Fruit fly (Drosophila melanogaster) whole organism, embryonic: ENCODE data around the gene PH4alphaEFB.
A peak's percentile ranks its signal among the peaks of the same experiment; 100 is the strongest.

Experiments used
- B-H1 ChIP-seq: fragments of 200-800 bp; sonication (Bioruptor generic); IDR thresholded peaks from 3 replicates; pipeline ENCODE4 v1.3.6; 2022; ENCODE audit warnings: missing biosample characterization, missing genetic modification characterization
- CG10543 ChIP-seq: fragments of 200-800 bp; sonication (Bioruptor generic); optimal IDR thresholded peaks from 3 replicates; lab custom pipeline; 2017; ENCODE audit warnings: missing biosample characterization, mild to moderate bottlenecking, missing genetic modification characterization, moderate library complexity
- CG12769 ChIP-seq: fragments of 200-800 bp; sonication (Bioruptor generic); optimal IDR thresholded peaks from 2 replicates; lab custom pipeline; 2019; ENCODE audit warnings: missing biosample characterization, mild to moderate bottlenecking, missing genetic modification characterization, moderate library complexity
- CG13775 ChIP-seq: fragments of 200-800 bp; sonication (Bioruptor generic); optimal IDR thresholded peaks from 3 replicates; lab custom pipeline; 2017; ENCODE audit warnings: missing biosample characterization, mild to moderate bottlenecking, missing genetic modification characterization
- CG13894 ChIP-seq: fragments of 200-800 bp; sonication (Bioruptor generic); optimal IDR thresholded peaks from 3 replicates; lab custom pipeline; 2018; ENCODE audit warnings: missing biosample characterization, mild to moderate bottlenecking, missing genetic modification characterization, moderate library complexity
- CG15269 ChIP-seq: fragments of 200-800 bp; sonication (Bioruptor generic); optimal IDR thresholded peaks from 2 replicates; lab custom pipeline; 2018; ENCODE audit warnings: missing biosample characterization, mild to moderate bottlenecking, missing genetic modification characterization, moderate library complexity
- CG15514 ChIP-seq: fragments of 200-800 bp; sonication (Bioruptor generic); optimal IDR thresholded peaks from 3 replicates; lab custom pipeline; 2017; ENCODE audit warnings: missing biosample characterization, missing genetic modification characterization, mild to moderate bottlenecking, moderate library complexity, missing genetic modification reagents
- CG16813 ChIP-seq: fragments of 200-800 bp; sonication (Bioruptor generic); IDR thresholded peaks from 3 replicates; pipeline ENCODE4 v1.3.6; 2022; ENCODE audit warnings: missing biosample characterization, missing genetic modification characterization; ENCODE audit not compliant: partially characterized antibody
- CG17568 ChIP-seq: fragments of 200-800 bp; sonication (Bioruptor generic); optimal IDR thresholded peaks from 2 replicates; lab custom pipeline; 2018; ENCODE audit warnings: missing biosample characterization, mild to moderate bottlenecking, missing genetic modification characterization, moderate library complexity
- CG18262 ChIP-seq: fragments of 200-800 bp; optimal IDR thresholded peaks from 3 replicates; lab custom pipeline; 2019; ENCODE audit warnings: missing biosample characterization, mild to moderate bottlenecking, missing genetic modification characterization, moderate library complexity
- CG30020 ChIP-seq: fragments of 200-800 bp; optimal IDR thresholded peaks from 2 replicates; lab custom pipeline; 2019; ENCODE audit warnings: missing biosample characterization, mild to moderate bottlenecking, missing genetic modification characterization, moderate library complexity
- CG3995 ChIP-seq: fragments of 200-800 bp; sonication (Bioruptor generic); optimal IDR thresholded peaks from 3 replicates; lab custom pipeline; 2016; ENCODE audit warnings: missing biosample characterization, missing genetic modification characterization
- CG4328 ChIP-seq: fragments of 200-800 bp; sonication (Bioruptor generic); optimal IDR thresholded peaks from 3 replicates; lab custom pipeline; 2017; ENCODE audit warnings: missing biosample characterization, missing genetic modification reagents, missing genetic modification characterization
- CG4707 ChIP-seq: fragments of 200-800 bp; sonication (Bioruptor generic); optimal IDR thresholded peaks from 2 replicates; lab custom pipeline; 2018; ENCODE audit warnings: missing biosample characterization, mild to moderate bottlenecking, missing genetic modification characterization, moderate library complexity
- CG4730 ChIP-seq: fragments of 200-800 bp; sonication (Bioruptor generic); IDR thresholded peaks from 2 replicates; pipeline ENCODE4 v1.3.6; 2022; ENCODE audit warnings: missing biosample characterization, missing genetic modification characterization
- CG5180 ChIP-seq: fragments of 200-800 bp; sonication (Bioruptor generic); optimal IDR thresholded peaks from 3 replicates; lab custom pipeline; 2017; ENCODE audit warnings: missing biosample characterization, missing genetic modification characterization, mild to moderate bottlenecking, moderate library complexity, missing genetic modification reagents
- CG6813 ChIP-seq: fragments of 200-800 bp; sonication (Bioruptor generic); optimal IDR thresholded peaks from 2 replicates; lab custom pipeline; 2017; ENCODE audit warnings: missing biosample characterization, missing genetic modification characterization, mild to moderate bottlenecking, moderate library complexity, missing genetic modification reagents
- CG7745 ChIP-seq: fragments of 200-800 bp; sonication (Bioruptor generic); optimal IDR thresholded peaks from 2 replicates; lab custom pipeline; 2018; ENCODE audit warnings: missing biosample characterization, mild to moderate bottlenecking, missing genetic modification characterization, moderate library complexity
- CG8281 ChIP-seq: fragments of 200-800 bp; sonication (Bioruptor generic); optimal IDR thresholded peaks from 2 replicates; lab custom pipeline; 2018; ENCODE audit warnings: missing biosample characterization, mild to moderate bottlenecking, missing genetic modification characterization, moderate library complexity
- CG8944 ChIP-seq: fragments of 200-800 bp; sonication (Bioruptor generic); optimal IDR thresholded peaks from 3 replicates; lab custom pipeline; 2016; ENCODE audit warnings: missing biosample characterization, missing genetic modification characterization
- D19B ChIP-seq: fragments of 200-800 bp; sonication (Bioruptor generic); optimal IDR thresholded peaks from 2 replicates; lab custom pipeline; 2017; ENCODE audit warnings: missing biosample characterization, mild to moderate bottlenecking, missing genetic modification characterization
- Deaf1 ChIP-seq: fragments of 200-800 bp; optimal IDR thresholded peaks from 3 replicates; lab custom pipeline; 2019; ENCODE audit warnings: missing biosample characterization, mild to moderate bottlenecking, missing genetic modification characterization, moderate library complexity
- Hand ChIP-seq: fragments of 200-800 bp; sonication (Bioruptor generic); optimal IDR thresholded peaks from 2 replicates; lab custom pipeline; 2017; ENCODE audit warnings: mild to moderate bottlenecking, missing biosample characterization, missing genetic modification reagents, missing genetic modification characterization
- HmgZ ChIP-seq: fragments of 200-800 bp; sonication (Bioruptor generic); optimal IDR thresholded peaks from 2 replicates; lab custom pipeline; 2018; ENCODE audit warnings: missing biosample characterization, mild to moderate bottlenecking, missing genetic modification characterization
- Jarid2 ChIP-seq: fragments of 200-800 bp; sonication (Bioruptor generic); optimal IDR thresholded peaks from 3 replicates; lab custom pipeline; 2017; ENCODE audit warnings: mild to moderate bottlenecking, missing biosample characterization, missing genetic modification reagents, missing genetic modification characterization
- Med ChIP-seq: fragments of 200-800 bp; sonication (Bioruptor generic); peaks from one replicate; lab custom pipeline; 2016; ENCODE audit warnings: missing biosample characterization, missing genetic modification characterization, mild to moderate bottlenecking, inconsistent platforms, moderate library complexity
- NFAT ChIP-seq: fragments of 200-800 bp; sonication (Bioruptor generic); IDR thresholded peaks from 2 replicates; pipeline ENCODE4 v1.3.6; 2022; ENCODE audit warnings: missing biosample characterization, missing genetic modification characterization
- NfI ChIP-seq: fragments of 200-800 bp; sonication (Bioruptor generic); optimal IDR thresholded peaks from 3 replicates; lab custom pipeline; 2018; ENCODE audit warnings: missing biosample characterization, mild to moderate bottlenecking, missing genetic modification characterization, moderate library complexity
- Ravus ChIP-seq: fragments of 200-800 bp; sonication (Bioruptor generic); IDR thresholded peaks from 2 replicates; pipeline ENCODE4 v1.3.6; 2022; ENCODE audit warnings: missing biosample characterization, missing genetic modification characterization
- Rfx ChIP-seq: fragments of 200-800 bp; sonication (Bioruptor generic); IDR thresholded peaks from 2 replicates; pipeline ENCODE4 v1.3.6; 2022; ENCODE audit warnings: missing biosample characterization, missing genetic modification characterization
- Vsx1 ChIP-seq: fragments of 200-800 bp; sonication (Bioruptor generic); optimal IDR thresholded peaks from 2 replicates; lab custom pipeline; 2017; ENCODE audit warnings: missing biosample characterization, mild to moderate bottlenecking, missing genetic modification characterization, missing genetic modification reagents
- bbx ChIP-seq: fragments of 200-800 bp; sonication (Bioruptor generic); IDR thresholded peaks from 2 replicates; pipeline ENCODE4 v1.3.6; 2022; ENCODE audit warnings: missing biosample characterization, missing genetic modification characterization; ENCODE audit not compliant: partially characterized antibody
- caup ChIP-seq: fragments of 200-800 bp; sonication (Bioruptor generic); optimal IDR thresholded peaks from 3 replicates; lab custom pipeline; 2017; ENCODE audit warnings: missing biosample characterization, mild to moderate bottlenecking, missing genetic modification characterization, moderate library complexity; ENCODE audit not compliant: severe bottlenecking
- cg ChIP-seq: fragments of 200-800 bp; sonication (Bioruptor generic); optimal IDR thresholded peaks from 3 replicates; lab custom pipeline; 2019; ENCODE audit warnings: missing biosample characterization, mild to moderate bottlenecking, missing genetic modification characterization, moderate library complexity
- dimm ChIP-seq: fragments of 200-800 bp; sonication (Bioruptor generic); IDR thresholded peaks from 2 replicates; pipeline ENCODE4 v1.3.6; 2022; ENCODE audit warnings: missing biosample characterization, missing genetic modification characterization
- gfzf ChIP-seq: fragments of 200-800 bp; sonication (Bioruptor generic); optimal IDR thresholded peaks from 2 replicates; lab custom pipeline; 2016; ENCODE audit warnings: missing biosample characterization, mild to moderate bottlenecking, missing genetic modification characterization, moderate library complexity
- oc ChIP-seq: fragments of 200-800 bp; sonication (Bioruptor generic); optimal IDR thresholded peaks from 2 replicates; lab custom pipeline; 2018; ENCODE audit warnings: missing biosample characterization, mild to moderate bottlenecking, missing genetic modification characterization, moderate library complexity
- odd ChIP-seq: fragments of 200-800 bp; sonication (Bioruptor generic); optimal IDR thresholded peaks from 2 replicates; lab custom pipeline; 2017; ENCODE audit warnings: missing biosample characterization, mild to moderate bottlenecking, missing genetic modification characterization
- pan ChIP-seq, 4 experiments: fragments of >200 bp in 3 of 4; fragments of 200-800 bp in 1 of 4; sonication (Bioruptor generic) in 1 of 4; optimal IDR thresholded peaks in 3 of 4; IDR thresholded peaks in 1 of 4; 2 replicates each; pipeline versions ENCODE4 v1.3.6 to Lab custom; 2017 to 2022; ENCODE audit warnings: missing biosample characterization in 2 of 4, missing genetic modification characterization in 2 of 4, mixed read lengths in 1 of 4
- pb ChIP-seq: fragments of 200-800 bp; sonication (Bioruptor generic); optimal IDR thresholded peaks from 3 replicates; lab custom pipeline; 2016; ENCODE audit warnings: missing biosample characterization, missing genetic modification characterization
- peb ChIP-seq: fragments of 200-800 bp; sonication (Bioruptor generic); IDR thresholded peaks from 2 replicates; pipeline ENCODE4 v1.3.6; 2022; ENCODE audit warnings: missing biosample characterization, missing genetic modification characterization
- pho ChIP-seq: fragments of 200-800 bp; sonication (Bioruptor generic); optimal IDR thresholded peaks from 2 replicates; lab custom pipeline; 2016; ENCODE audit warnings: missing biosample characterization, missing genetic modification characterization
- unpg ChIP-seq: fragments of 200-800 bp; sonication (Bioruptor generic); optimal IDR thresholded peaks from 3 replicates; lab custom pipeline; 2018; ENCODE audit warnings: missing biosample characterization, mild to moderate bottlenecking, missing genetic modification characterization, moderate library complexity
- vvl ChIP-seq: fragments of 200-800 bp; sonication (Bioruptor generic); IDR thresholded peaks from 2 replicates; pipeline ENCODE4 v1.3.6; 2022; ENCODE audit warnings: missing biosample characterization, missing genetic modification characterization
- z ChIP-seq: fragments of 200-800 bp; sonication (Bioruptor generic); IDR thresholded peaks from 3 replicates; pipeline ENCODE4 v1.3.6; 2022; ENCODE audit warnings: missing biosample characterization, missing genetic modification characterization

PH4alphaEFB gene

dm6 chr3R:30459066-30459935 is 6.5 kb upstream of the PH4alphaEFB start, which contains the start of the genes CG2224 and CDase (continued):
- TF ChIP-seq CG13775 (GFP tag; lab: Kevin White, UChicago) (no peak), NfI (GFP tag; lab: Kevin White, UChicago) (no peak), Vsx1 (GFP tag; lab: Kevin White, UChicago) (peak; percentile 5), CG10543 (GFP tag; lab: Kevin White, UChicago) (no peak), CG18262 (tag; lab: Kevin White, UChicago) (no peak), unpg (no peak), B-H1 (GFP tag; lab: Robert Waterston, UW) (no peak), gfzf (peak; percentile 54), CG7745 (tag; lab: Kevin White, UChicago) (no peak), caup (GFP tag; lab: Kevin White, UChicago) (no peak)

dm6 chr3R:30460187-30460586 is 5.7 kb upstream of the PH4alphaEFB start:
- peak; percentile 99 for TF ChIP-seq CG5180 (GFP tag; lab: Kevin White, UChicago)
- no peak for TF ChIP-seq oc
- TF ChIP-seq CG4328 = no peak
- no peak for TF ChIP-seq bbx (GFP tag; lab: Robert Waterston, UW)
- TF ChIP-seq CG3995 = no peak
- no peak for TF ChIP-seq CG4707
- no peak for TF ChIP-seq NFAT (GFP tag; lab: Robert Waterston, UW)
- TF ChIP-seq Ravus (GFP tag; lab: Robert Waterston, UW) = no peak
- no peak for TF ChIP-seq odd (GFP tag; lab: Kevin White, UChicago)
- no peak for TF ChIP-seq CG8944 (GFP tag; lab: Kevin White, UChicago)
- no peak for TF ChIP-seq CG6813 (GFP tag; lab: Kevin White, UChicago)
- peak; percentile 70; the same call in 2 of the 3 replicates for TF ChIP-seq z (GFP tag; lab: Robert Waterston, UW)
- no peak for TF ChIP-seq peb
- TF ChIP-seq CG8281 = peak; percentile 92
- TF ChIP-seq CG17568 (GFP tag; lab: Kevin White, UChicago) = no peak
- TF ChIP-seq pan (optimal IDR thresholded peaks at IDR 0.05; lab: Kevin White, UChicago) = no peak
- no peak for TF ChIP-seq pan (GFP tag; optimal IDR thresholded peaks at IDR 0.05 in 1 of 2, IDR thresholded peaks at IDR 0.05 in 1 of 2)
- TF ChIP-seq dimm = no peak
- TF ChIP-seq CG10543 (GFP tag; lab: Kevin White, UChicago) = peak; percentile 43
- no peak for TF ChIP-seq CG30020
- peak; percentile 52 for TF ChIP-seq CG13894
- no peak for TF ChIP-seq CG16813 (GFP tag; lab: Robert Waterston, UW)
- TF ChIP-seq HmgZ (tag; lab: Kevin White, UChicago) = no peak
- TF ChIP-seq CG15514 (GFP tag; lab: Kevin White, UChicago) = no peak
- TF ChIP-seq cg = no peak
- TF ChIP-seq pb (GFP tag; lab: Kevin White, UChicago) = no peak
- TF ChIP-seq Rfx (GFP tag; lab: Robert Waterston, UW) = 0 out of 2 replicates have a peak, but pooled peaks have one; percentile 7
- TF ChIP-seq CG12769 (tag; lab: Kevin White, UChicago) = peak; percentile 58
- peak; percentile 24 for TF ChIP-seq D19B (GFP tag; lab: Kevin White, UChicago)
- TF ChIP-seq vvl = no peak
- TF ChIP-seq Deaf1 (tag; lab: Kevin White, UChicago) = peak; percentile 97
- no peak for TF ChIP-seq pho
- TF ChIP-seq CG4730 (GFP tag; lab: Robert Waterston, UW) = no peak
- TF ChIP-seq Med = peak; percentile 73
- peak; percentile 45 for TF ChIP-seq CG15269 (tag; lab: Kevin White, UChicago)
- TF ChIP-seq Hand (GFP tag; lab: Kevin White, UChicago) = no peak
- peak; percentile 48 for TF ChIP-seq Jarid2
